Worm (Caenorhabditis elegans) whole organism, young adult: ENCODE data around the gene F32D8.1.

Source experiments
- C06A6.2 ChIP-seq: fragments of 200-800 bp; sonication (Bioruptor generic); conservative IDR thresholded peaks from 2 replicates; pipeline ENCODE4 v1.3.6; 2022; ENCODE audit warnings: missing genetic modification characterization, missing compliant biosample characterization
- F10E7.11 ChIP-seq: sonication (generic microtip); optimal IDR thresholded peaks from 2 replicates; lab custom pipeline; 2017; ENCODE audit warnings: mild to moderate bottlenecking, missing genetic modification characterization, moderate library complexity, missing compliant biosample characterization
- K12H6.12 ChIP-seq: fragments of 200-800 bp; sonication (Bioruptor generic); optimal IDR thresholded peaks from 2 replicates; lab custom pipeline; 2018; ENCODE audit warnings: mild to moderate bottlenecking, missing genetic modification characterization, missing compliant biosample characterization
- attf-3 ChIP-seq: fragments of 200-800 bp; sonication (Bioruptor generic); conservative IDR thresholded peaks from 2 replicates; pipeline ENCODE4 v1.3.6; 2022; ENCODE audit warnings: missing genetic modification reagents, missing genetic modification characterization, missing compliant biosample characterization
- die-1 ChIP-seq: sonication (generic microtip); optimal IDR thresholded peaks from 2 replicates; lab custom pipeline; 2016; ENCODE audit warnings: missing genotype, mild to moderate bottlenecking, missing genetic modification characterization, missing compliant biosample characterization
- dox-1 ChIP-seq: fragments of 200-800 bp; sonication (Bioruptor generic); IDR thresholded peaks from 2 replicates; pipeline ENCODE4 v1.3.6; 2022; ENCODE audit warnings: missing genetic modification reagents, missing genetic modification characterization, missing compliant biosample characterization
- egl-44 ChIP-seq: fragments of 200-800 bp; sonication (Bioruptor generic); IDR thresholded peaks from 2 replicates; pipeline ENCODE4 v1.3.6; 2022; ENCODE audit warnings: missing genetic modification reagents, missing genetic modification characterization, missing compliant biosample characterization
- hlh-26 ChIP-seq: fragments of 200-800 bp; sonication (Bioruptor generic); conservative IDR thresholded peaks from 2 replicates; pipeline ENCODE4 v1.3.6; 2022; ENCODE audit warnings: missing genetic modification reagents, missing genetic modification characterization, missing compliant biosample characterization
- let-607 ChIP-seq, 2 experiments: fragments of 200-800 bp in 1 of 2; sonication (Bioruptor generic) in 1 of 2; sonication (generic microtip) in 1 of 2; optimal IDR thresholded peaks; 2 replicates each; lab custom pipeline; 2016 to 2018; ENCODE audit warnings: mild to moderate bottlenecking in 2 of 2, missing compliant biosample characterization in 2 of 2, missing genetic modification characterization in 2 of 2, moderate library complexity in 2 of 2, missing genotype in 1 of 2
- mxl-1 ChIP-seq: sonication (generic microtip); optimal IDR thresholded peaks from 2 replicates; lab custom pipeline; 2016; ENCODE audit warnings: missing genetic modification characterization, missing compliant biosample characterization
- nhr-80 ChIP-seq: sonication (generic microtip); optimal IDR thresholded peaks from 2 replicates; lab custom pipeline; 2016; ENCODE audit warnings: missing genetic modification characterization, missing compliant biosample characterization
- nhr-90 ChIP-seq: sonication (generic microtip); optimal IDR thresholded peaks from 2 replicates; lab custom pipeline; 2016; ENCODE audit warnings: missing genotype, mild to moderate bottlenecking, missing genetic modification characterization, missing compliant biosample characterization
- repo-1 ChIP-seq: sonication (generic microtip); optimal IDR thresholded peaks from 2 replicates; lab custom pipeline; 2017; ENCODE audit warnings: mild to moderate bottlenecking, missing genetic modification characterization, missing compliant biosample characterization
- sdz-38 ChIP-seq: sonication (generic microtip); optimal IDR thresholded peaks from 2 replicates; lab custom pipeline; 2016; ENCODE audit warnings: missing genotype, missing genetic modification characterization, missing compliant biosample characterization
- tbp1 ChIP-seq: fragments of 200-800 bp; sonication (Bioruptor generic); optimal IDR thresholded peaks from 2 replicates; lab custom pipeline; 2018; ENCODE audit warnings: mild to moderate bottlenecking, missing genetic modification characterization, missing compliant biosample characterization
- zfh-2 ChIP-seq: fragments of 200-800 bp; sonication (Bioruptor generic); conservative IDR thresholded peaks from 2 replicates; pipeline ENCODE4 v1.3.6; 2022; ENCODE audit warnings: missing genetic modification reagents, missing genetic modification characterization, missing compliant biosample characterization
- ztf-26 ChIP-seq: sonication (generic microtip); optimal IDR thresholded peaks from 2 replicates; lab custom pipeline; 2017; ENCODE audit warnings: missing genetic modification characterization, missing compliant biosample characterization
- ztf-6 ChIP-seq: fragments of 200-800 bp; sonication (Bioruptor generic); IDR thresholded peaks from 2 replicates; pipeline ENCODE4 v1.3.6; 2022; ENCODE audit warnings: missing genetic modification reagents, missing genetic modification characterization, missing compliant biosample characterization

Gene F32D8.1

ce11 chrV:10929511-10929910 is 48.9 kb downstream of the F32D8.1 start, which contains the start of gene F58B4.3:
TSS of gene F58B4.3 (plus strand) at chrV:10929811.
- no peak for TF ChIP-seq C06A6.2 (GFP tag; lab: Robert Waterston, UW)
- no peak for TF ChIP-seq ztf-6 (GFP tag; lab: Robert Waterston, UW)
- TF ChIP-seq repo-1 (tag; lab: Kevin White, UChicago), result no peak
- no peak for TF ChIP-seq dox-1 (GFP tag; lab: Robert Waterston, UW)
- TF ChIP-seq attf-3 (GFP tag; lab: Robert Waterston, UW), result no peak
- TF ChIP-seq let-607 (tag; optimal IDR thresholded peaks at IDR 0.05; lab: Kevin White, UChicago), result no peak

ce11 chrV:10931189-10931588 is 50.6 kb downstream of the F32D8.1 start, which contains the start of gene scvp-1:
TSS of gene scvp-1 (minus strand) at chrV:10931289.
- TF ChIP-seq F10E7.11 (tag; lab: Kevin White, UChicago) (no peak), let-607 (tag; optimal IDR thresholded peaks at IDR 0.05; lab: Kevin White, UChicago) (no peak), sdz-38 (tag; lab: Kevin White, UChicago) (no peak), K12H6.12 (no peak), ztf-26 (no peak), mxl-1 (tag; lab: Kevin White, UChicago) (no peak), zfh-2 (no peak), nhr-90 (tag; lab: Kevin White, UChicago) (no peak), egl-44 (GFP tag; lab: Robert Waterston, UW) (no peak), tbp1 (GFP tag; lab: Kevin White, UChicago) (no peak), hlh-26 (no peak)

- TF ChIP-seq die-1 (no peak), nhr-80 (tag; lab: Kevin White, UChicago) (peak; percentile 92)
Observed at ce11 chrV:10932411-10932810, 51.8 kb downstream of the F32D8.1 start, which contains the start of gene F58B4.5. TSS of gene F58B4.5 (plus strand) at chrV:10932693.
